Fruit fly (Drosophila melanogaster) whole organism, prepupa: ENCODE results near the gene Pex1.

ENCODE experiments used
- Blimp-1 ChIP-seq: fragments of 200-800 bp; sonication (Bioruptor generic); optimal IDR thresholded peaks from 3 replicates; lab custom pipeline; 2017; ENCODE audit warnings: missing biosample characterization, missing genetic modification characterization, mild to moderate bottlenecking, moderate library complexity, missing genetic modification reagents
- CG10631 ChIP-seq: fragments of 200-800 bp; sonication (Bioruptor generic); optimal IDR thresholded peaks from 2 replicates; lab custom pipeline; 2016; ENCODE audit warnings: missing biosample characterization, missing genetic modification characterization
- CG10669 ChIP-seq: fragments of 200-800 bp; sonication (Bioruptor generic); optimal IDR thresholded peaks from 3 replicates; lab custom pipeline; 2018; ENCODE audit warnings: missing biosample characterization, mild to moderate bottlenecking, missing genetic modification characterization, moderate library complexity
- CG11294 ChIP-seq: fragments of 200-800 bp; sonication (Bioruptor generic); IDR thresholded peaks from 2 replicates; pipeline ENCODE4 v1.3.6; 2022; ENCODE audit warnings: missing biosample characterization, missing genetic modification characterization
- CG15336 ChIP-seq: fragments of 200-800 bp; sonication (Bioruptor generic); IDR thresholded peaks from 2 replicates; pipeline ENCODE4 v1.3.6; 2022; ENCODE audit warnings: missing biosample characterization, missing genetic modification characterization
- CG1621 ChIP-seq: fragments of 200-800 bp; sonication (Bioruptor generic); optimal IDR thresholded peaks from 3 replicates; lab custom pipeline; 2018; ENCODE audit warnings: missing biosample characterization, mild to moderate bottlenecking, missing genetic modification characterization
- CG16779 ChIP-seq: fragments of 200-800 bp; sonication (Bioruptor generic); optimal IDR thresholded peaks from 3 replicates; lab custom pipeline; 2017; ENCODE audit warnings: missing biosample characterization, mild to moderate bottlenecking, missing genetic modification characterization
- CG32006 ChIP-seq: fragments of 200-800 bp; sonication (Bioruptor generic); optimal IDR thresholded peaks from 3 replicates; lab custom pipeline; 2017; ENCODE audit warnings: missing biosample characterization, mild to moderate bottlenecking, missing genetic modification characterization
- CG34406 ChIP-seq: fragments of 200-800 bp; sonication (Bioruptor generic); optimal IDR thresholded peaks from 3 replicates; lab custom pipeline; 2016; ENCODE audit warnings: missing biosample characterization, missing genetic modification characterization
- CG3919 ChIP-seq: fragments of 200-800 bp; sonication (Bioruptor generic); optimal IDR thresholded peaks from 3 replicates; lab custom pipeline; 2016; ENCODE audit warnings: missing biosample characterization, missing genetic modification characterization
- CG4318 ChIP-seq: fragments of 200-800 bp; sonication (Bioruptor generic); optimal IDR thresholded peaks from 3 replicates; lab custom pipeline; 2017; ENCODE audit warnings: missing biosample characterization, mild to moderate bottlenecking, missing genetic modification characterization
- CG6163 ChIP-seq: fragments of 200-800 bp; sonication (Bioruptor generic); IDR thresholded peaks from 3 replicates; pipeline ENCODE4 v1.3.6; 2022; ENCODE audit warnings: missing biosample characterization, missing genetic modification characterization
- CG6792 ChIP-seq: fragments of 200-800 bp; sonication (Bioruptor generic); optimal IDR thresholded peaks from 3 replicates; lab custom pipeline; 2016; ENCODE audit warnings: missing biosample characterization, missing genetic modification characterization
- CG6808 ChIP-seq: fragments of 200-800 bp; sonication (Bioruptor generic); optimal IDR thresholded peaks from 3 replicates; lab custom pipeline; 2017; ENCODE audit warnings: missing biosample characterization, missing genetic modification characterization, mild to moderate bottlenecking, moderate library complexity, missing genetic modification reagents
- CG6854 ChIP-seq: fragments of 200-800 bp; sonication (Bioruptor generic); optimal IDR thresholded peaks from 2 replicates; lab custom pipeline; 2017; ENCODE audit warnings: missing biosample characterization, mild to moderate bottlenecking, missing genetic modification characterization
- CG7368 ChIP-seq: fragments of 200-800 bp; sonication (Bioruptor generic); optimal IDR thresholded peaks from 3 replicates; lab custom pipeline; 2016; ENCODE audit warnings: missing biosample characterization, missing genetic modification characterization
- CG8119 ChIP-seq: fragments of 200-800 bp; sonication (Bioruptor generic); IDR thresholded peaks from 3 replicates; pipeline ENCODE4 v1.3.6; 2022; ENCODE audit warnings: missing biosample characterization, missing genetic modification characterization
- CG8319 ChIP-seq: fragments of 200-800 bp; sonication (Bioruptor generic); optimal IDR thresholded peaks from 3 replicates; lab custom pipeline; 2016; ENCODE audit warnings: missing biosample characterization, missing genetic modification characterization
- CG8632 ChIP-seq: fragments of 200-800 bp; sonication (Bioruptor generic); optimal IDR thresholded peaks from 3 replicates; lab custom pipeline; 2016; ENCODE audit warnings: missing biosample characterization, missing genetic modification characterization
- Eip75B ChIP-seq: fragments of 200-800 bp; sonication (Bioruptor generic); optimal IDR thresholded peaks from 3 replicates; lab custom pipeline; 2016; ENCODE audit warnings: missing biosample characterization, missing genetic modification characterization
- Eip78C ChIP-seq: fragments of 200-800 bp; sonication (Bioruptor generic); peaks from one replicate; lab custom pipeline; 2016; ENCODE audit warnings: missing biosample characterization, missing genetic modification characterization
- Ets21C ChIP-seq: fragments of 200-800 bp; sonication (Bioruptor generic); optimal IDR thresholded peaks from 3 replicates; lab custom pipeline; 2016; ENCODE audit warnings: missing biosample characterization, missing genetic modification characterization
- Ets96B ChIP-seq: fragments of 200-800 bp; optimal IDR thresholded peaks from 2 replicates; lab custom pipeline; 2019; ENCODE audit warnings: missing biosample characterization, mild to moderate bottlenecking, missing genetic modification characterization, moderate library complexity
- Gug ChIP-seq: fragments of 200-800 bp; sonication (Bioruptor generic); IDR thresholded peaks from 2 replicates; pipeline ENCODE4 v1.3.6; 2022; ENCODE audit warnings: missing biosample characterization, missing genetic modification characterization
- Hr38 ChIP-seq: sonication (Bioruptor generic); optimal IDR thresholded peaks from 2 replicates; lab custom pipeline; 2016; ENCODE audit warnings: missing biosample characterization, missing genetic modification characterization
- Hr39 ChIP-seq: fragments of 200-800 bp; sonication (Bioruptor generic); optimal IDR thresholded peaks from 2 replicates; lab custom pipeline; 2016; ENCODE audit warnings: missing biosample characterization, missing genetic modification characterization
- Hr4 ChIP-seq: fragments of 200-800 bp; sonication (Bioruptor generic); optimal IDR thresholded peaks from 3 replicates; lab custom pipeline; 2016; ENCODE audit warnings: missing biosample characterization, missing genetic modification characterization
- OdsH ChIP-seq: fragments of 200-800 bp; sonication (Bioruptor generic); optimal IDR thresholded peaks from 3 replicates; lab custom pipeline; 2016; ENCODE audit warnings: missing biosample characterization, missing genetic modification characterization
- Sox14 ChIP-seq: fragments of 200-800 bp; sonication (Bioruptor generic); optimal IDR thresholded peaks from 3 replicates; lab custom pipeline; 2016; ENCODE audit warnings: missing biosample characterization, missing genetic modification characterization
- Sox15 ChIP-seq: fragments of 200-800 bp; sonication (Bioruptor generic); optimal IDR thresholded peaks from 3 replicates; lab custom pipeline; 2016; ENCODE audit warnings: missing biosample characterization, missing genetic modification characterization
- acj6 ChIP-seq: fragments of 200-800 bp; sonication (Bioruptor generic); optimal IDR thresholded peaks from 3 replicates; lab custom pipeline; 2016; ENCODE audit warnings: missing biosample characterization, missing genetic modification characterization
- cyc ChIP-seq: fragments of 200-800 bp; sonication (Bioruptor generic); optimal IDR thresholded peaks from 3 replicates; lab custom pipeline; 2016; ENCODE audit warnings: missing biosample characterization, missing genetic modification characterization
- dsx ChIP-seq: fragments of 200-800 bp; optimal IDR thresholded peaks from 3 replicates; lab custom pipeline; 2019; ENCODE audit warnings: missing biosample characterization, mild to moderate bottlenecking, missing genetic modification characterization, moderate library complexity; ENCODE audit not compliant: poor library complexity, severe bottlenecking
- eg ChIP-seq: fragments of 200-800 bp; sonication (Bioruptor generic); IDR thresholded peaks from 3 replicates; pipeline ENCODE4 v1.3.6; 2022; ENCODE audit warnings: missing biosample characterization, missing genetic modification characterization
- esn ChIP-seq: fragments of 200-800 bp; sonication (Bioruptor generic); optimal IDR thresholded peaks from 2 replicates; lab custom pipeline; 2016; ENCODE audit warnings: missing biosample characterization, mild to moderate bottlenecking, missing genetic modification characterization, moderate library complexity
- fd59A ChIP-seq: fragments of 200-800 bp; sonication (Bioruptor generic); optimal IDR thresholded peaks from 2 replicates; lab custom pipeline; 2017; ENCODE audit warnings: missing biosample characterization, mild to moderate bottlenecking, missing genetic modification characterization, missing genetic modification reagents
- fd85E ChIP-seq: fragments of 200-800 bp; sonication (Bioruptor generic); optimal IDR thresholded peaks from 3 replicates; lab custom pipeline; 2016; ENCODE audit warnings: missing biosample characterization, missing genetic modification characterization
- fkh ChIP-seq: fragments of 200-800 bp; sonication (Bioruptor generic); optimal IDR thresholded peaks from 3 replicates; lab custom pipeline; 2017; ENCODE audit warnings: missing biosample characterization, mild to moderate bottlenecking, missing genetic modification characterization, moderate library complexity
- net ChIP-seq: fragments of 200-800 bp; sonication (Bioruptor generic); optimal IDR thresholded peaks from 3 replicates; lab custom pipeline; 2016; ENCODE audit warnings: missing biosample characterization, missing genetic modification characterization
- pdm3 ChIP-seq: fragments of 200-800 bp; sonication (Bioruptor generic); optimal IDR thresholded peaks from 3 replicates; lab custom pipeline; 2016; ENCODE audit warnings: missing biosample characterization, missing genetic modification characterization
- salr ChIP-seq, 2 experiments: fragments of 200-800 bp; sonication (Bioruptor generic); optimal IDR thresholded peaks; 3 replicates each; lab custom pipeline; 2016 to 2018; ENCODE audit warnings: missing biosample characterization in 2 of 2, missing genetic modification characterization in 2 of 2, mild to moderate bottlenecking in 1 of 2
- spab ChIP-seq: fragments of 200-800 bp; sonication (Bioruptor generic); optimal IDR thresholded peaks from 2 replicates; lab custom pipeline; 2017; ENCODE audit warnings: missing biosample characterization, mild to moderate bottlenecking, missing genetic modification characterization, missing genetic modification reagents
- svp ChIP-seq: fragments of 200-800 bp; sonication (Bioruptor generic); peaks from one replicate; lab custom pipeline; 2016; ENCODE audit warnings: missing biosample characterization, missing genetic modification characterization
- topi ChIP-seq: fragments of 200-800 bp; sonication (Bioruptor generic); optimal IDR thresholded peaks from 3 replicates; lab custom pipeline; 2016; ENCODE audit warnings: missing biosample characterization, missing genetic modification characterization

The Pex1 gene

DNA sequence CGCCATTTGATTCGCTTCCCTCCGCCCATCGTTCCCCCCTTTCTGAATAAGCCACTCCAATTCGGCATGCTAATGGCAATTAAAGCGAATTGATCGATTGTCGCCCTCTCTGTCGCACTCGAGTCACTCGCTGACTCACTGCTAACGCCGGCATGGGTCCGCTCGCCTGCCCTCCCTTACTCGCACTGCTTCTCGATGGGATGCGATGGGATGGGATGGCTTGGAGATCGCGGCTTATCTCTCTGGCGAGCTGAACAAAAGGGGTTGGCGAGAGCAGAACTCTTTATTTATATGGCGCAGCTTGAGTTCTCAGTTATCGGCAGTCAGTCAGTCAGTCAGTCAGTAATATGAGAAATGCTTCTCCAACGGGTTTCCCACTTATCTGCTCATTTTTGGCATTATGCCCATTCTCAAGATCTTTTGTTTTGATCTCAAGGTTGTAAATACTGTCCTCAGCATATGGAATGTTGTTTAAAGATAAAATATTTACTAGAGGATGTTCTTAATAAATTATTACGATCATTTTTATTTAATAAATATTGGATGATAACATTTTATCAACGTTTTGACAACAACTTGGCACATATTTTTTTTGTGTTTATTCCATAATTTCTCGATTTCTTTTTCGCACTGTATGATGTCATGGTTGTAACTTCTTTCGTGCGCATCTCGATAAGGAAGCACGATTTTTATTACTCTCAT is 15.7 kb upstream of the Pex1 start (continued):
- peak; percentile 3 for TF ChIP-seq pdm3 (GFP tag; lab: Kevin White, UChicago)
- no peak for TF ChIP-seq CG16779 (tag; lab: Kevin White, UChicago)
- no peak for TF ChIP-seq CG6808
- no peak for TF ChIP-seq CG7368 (GFP tag; lab: Kevin White, UChicago)
- TF ChIP-seq Ets21C (GFP tag; lab: Kevin White, UChicago): no peak
- no peak for TF ChIP-seq Gug
- no peak for TF ChIP-seq CG6163
- TF ChIP-seq esn (GFP tag; lab: Kevin White, UChicago): peak; percentile 34
- no peak for TF ChIP-seq Eip75B (GFP tag; lab: Kevin White, UChicago)
- no peak for TF ChIP-seq CG1621
- no peak for TF ChIP-seq Ets96B (tag; lab: Kevin White, UChicago)
- TF ChIP-seq CG10669 (GFP tag; lab: Kevin White, UChicago): no peak
- TF ChIP-seq CG4318: no peak

DNA sequence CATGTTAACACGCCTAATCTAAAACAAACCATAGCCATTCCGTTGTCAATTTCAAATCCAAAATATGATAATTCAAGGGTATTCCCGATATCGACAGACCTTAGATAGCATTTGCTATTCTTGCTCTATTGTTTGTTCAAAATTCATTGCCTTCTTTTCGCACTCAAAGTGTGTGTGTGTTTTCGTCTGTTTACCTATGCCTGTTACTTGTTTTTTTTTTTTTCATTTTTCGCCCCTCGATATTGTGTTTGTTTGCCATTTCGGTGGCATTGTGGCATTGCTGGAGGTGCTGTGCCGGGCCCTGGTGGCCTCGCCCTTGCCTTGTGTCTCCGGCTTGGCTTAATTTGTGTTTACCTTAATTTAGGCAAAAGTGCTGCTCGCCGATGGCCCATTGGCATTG is 14.9 kb upstream of the Pex1 start:
- TF ChIP-seq CG15336 (GFP tag; lab: Robert Waterston, UW) (no peak), Eip75B (GFP tag; lab: Kevin White, UChicago) (no peak), CG4318 (no peak), Hr39 (GFP tag; lab: Kevin White, UChicago) (no peak), fkh (GFP tag; lab: Kevin White, UChicago) (peak; percentile 74), dsx (GFP tag; lab: Kevin White, UChicago) (no peak)
- TF ChIP-seq, all 60 proteins: peak for 1

DNA sequence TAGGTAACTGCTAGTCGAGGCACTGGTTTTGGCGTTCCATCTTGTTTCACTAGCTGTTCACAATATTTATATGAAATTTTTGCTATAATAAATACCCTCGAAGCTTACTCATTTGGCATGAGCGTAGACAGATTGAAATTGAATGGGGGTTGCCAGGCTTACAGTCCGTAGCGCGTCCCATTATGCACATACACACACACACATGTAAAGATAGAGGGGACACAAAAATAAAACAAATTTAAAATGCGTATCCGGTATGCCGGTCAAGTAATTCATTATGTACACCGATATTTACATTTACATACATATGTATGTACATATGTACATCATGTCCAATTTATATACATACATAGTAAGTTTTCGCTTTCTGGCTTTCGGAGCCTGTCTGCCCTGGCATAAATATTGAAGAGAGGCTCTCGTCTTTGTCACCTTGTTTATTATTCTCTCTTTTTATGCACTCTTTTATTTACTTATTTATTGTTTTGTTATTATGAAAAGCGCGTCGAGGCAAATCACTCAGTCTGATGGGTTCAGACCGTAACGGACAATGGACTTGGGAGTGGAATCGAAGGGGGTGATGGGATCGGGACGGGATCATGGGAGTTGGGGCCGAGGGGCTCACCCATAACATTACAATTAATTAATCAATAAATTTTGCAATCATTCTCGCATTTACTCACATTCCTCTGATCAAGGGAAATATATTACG is 12.3 kb upstream of the Pex1 start:
- TF ChIP-seq fd59A (GFP tag; lab: Kevin White, UChicago): no peak
- TF ChIP-seq spab (GFP tag; lab: Kevin White, UChicago): peak; percentile 8
- TF ChIP-seq eg (GFP tag; lab: Robert Waterston, UW): peak; percentile 52; the same call in 2 of the 3 replicates
- no peak for TF ChIP-seq CG8119
- peak; percentile 50 for TF ChIP-seq net (GFP tag; lab: Kevin White, UChicago)
- no peak for TF ChIP-seq CG4318
- no peak for TF ChIP-seq Blimp-1 (GFP tag; lab: Kevin White, UChicago)
- no peak for TF ChIP-seq Hr4
- TF ChIP-seq CG32006: peak; percentile 39
- peak; percentile 49 for TF ChIP-seq CG6854
- TF ChIP-seq cyc (GFP tag; lab: Kevin White, UChicago): peak; percentile 37
- TF ChIP-seq CG3919 (GFP tag; lab: Kevin White, UChicago): peak; percentile 27
- no peak for TF ChIP-seq salr (GFP tag; optimal IDR thresholded peaks at IDR 0.05; lab: Kevin White, UChicago)
- TF ChIP-seq pdm3 (GFP tag; lab: Kevin White, UChicago): peak; percentile 52
- TF ChIP-seq CG34406: peak; percentile 35
- peak; percentile 98 for TF ChIP-seq svp (GFP tag; lab: Kevin White, UChicago)
- TF ChIP-seq CG11294: no peak
- peak; percentile 39 for TF ChIP-seq Hr39 (GFP tag; lab: Kevin White, UChicago)
- peak; percentile 25 for TF ChIP-seq Sox15 (GFP tag; lab: Kevin White, UChicago)
- peak; percentile 17 for TF ChIP-seq CG10631
- TF ChIP-seq fd85E (GFP tag; lab: Kevin White, UChicago): no peak
- TF ChIP-seq fkh (GFP tag; lab: Kevin White, UChicago): peak; percentile 29
- 0 out of 2 replicates have a peak, but pooled peaks have one; percentile 17 for TF ChIP-seq CG15336 (GFP tag; lab: Robert Waterston, UW)
- peak; percentile 5 for TF ChIP-seq CG8319 (GFP tag; lab: Kevin White, UChicago)
- TF ChIP-seq Gug: peak; percentile 25; the same call in 1 of the 2 replicates
- peak; percentile 43 for TF ChIP-seq acj6 (GFP tag; lab: Kevin White, UChicago)
- TF ChIP-seq CG6792 (GFP tag; lab: Kevin White, UChicago): no peak
- no peak for TF ChIP-seq Sox14 (GFP tag; lab: Kevin White, UChicago)
- peak; percentile 25 for TF ChIP-seq OdsH (GFP tag; lab: Kevin White, UChicago)
- peak; percentile 46 for TF ChIP-seq topi (GFP tag; lab: Kevin White, UChicago)
- TF ChIP-seq CG16779 (tag; lab: Kevin White, UChicago): no peak
- no peak for TF ChIP-seq Hr38
- peak; percentile 30 for TF ChIP-seq CG8632 (GFP tag; lab: Kevin White, UChicago)
- peak; percentile 82 for TF ChIP-seq Eip78C
- TF ChIP-seq CG6808: peak; percentile 54
- peak; percentile 53 for TF ChIP-seq esn (GFP tag; lab: Kevin White, UChicago)
